Worm (Caenorhabditis elegans) whole organism, L2 larva: ENCODE data around the gene faxc-1.

Experiments
- C34F6.9 ChIP-seq: fragments of 150-350 bp; optimal IDR thresholded peaks from 2 replicates; lab custom pipeline; 2014; ENCODE audit warnings: missing biosample characterization, missing genetic modification characterization
- F13H6.1 ChIP-seq: sonication (generic microtip); optimal IDR thresholded peaks from 2 replicates; lab custom pipeline; 2016; ENCODE audit warnings: missing genetic modification characterization, missing compliant biosample characterization
- R02D3.7 ChIP-seq: fragments of 150-350 bp; optimal IDR thresholded peaks from 2 replicates; lab custom pipeline; 2014; ENCODE audit warnings: missing biosample characterization, missing genetic modification characterization
- Y55F3AM.14 ChIP-seq: fragments of 200-800 bp; sonication (Bioruptor generic); optimal IDR thresholded peaks from 2 replicates; lab custom pipeline; 2018; ENCODE audit warnings: mild to moderate bottlenecking, missing genetic modification characterization, missing compliant biosample characterization
- ZK546.5 ChIP-seq: sonication (generic microtip); optimal IDR thresholded peaks from 2 replicates; lab custom pipeline; 2017; ENCODE audit warnings: missing biosample characterization, missing genetic modification characterization
- alr-1 ChIP-seq: fragments of 150-350 bp; optimal IDR thresholded peaks from 2 replicates; lab custom pipeline; 2014; ENCODE audit warnings: missing biosample characterization, missing genetic modification characterization
- aly-2 ChIP-seq: fragments of 150-350 bp; optimal IDR thresholded peaks from 2 replicates; lab custom pipeline; 2014; ENCODE audit warnings: missing biosample characterization, missing genetic modification characterization
- blmp-1 ChIP-seq: sonication (generic microtip); optimal IDR thresholded peaks from 2 replicates; lab custom pipeline; 2017; ENCODE audit warnings: missing genetic modification characterization, mild to moderate bottlenecking, missing compliant biosample characterization, antibody characterized with exemption, moderate library complexity; ENCODE audit not compliant: insufficient read depth
- ceh-16 ChIP-seq: fragments of 150-350 bp; optimal IDR thresholded peaks from 2 replicates; lab custom pipeline; 2014; ENCODE audit warnings: missing biosample characterization, missing genetic modification characterization
- ceh-82 ChIP-seq: fragments of 150-350 bp; optimal IDR thresholded peaks from 2 replicates; lab custom pipeline; 2014; ENCODE audit warnings: missing biosample characterization, missing genetic modification characterization
- crh-2 ChIP-seq: sonication (generic microtip); optimal IDR thresholded peaks from 2 replicates; lab custom pipeline; 2017; ENCODE audit warnings: missing biosample characterization, missing genetic modification characterization
- dmd-4 ChIP-seq: sonication (generic microtip); optimal IDR thresholded peaks from 2 replicates; lab custom pipeline; 2017; ENCODE audit warnings: missing biosample characterization, missing genetic modification characterization
- egl-27 ChIP-seq: sonication (generic microtip); optimal IDR thresholded peaks from 3 replicates; lab custom pipeline; 2017; ENCODE audit warnings: missing biosample characterization, missing genetic modification reagents, missing genetic modification characterization
- elt-1 ChIP-seq: fragments of 150-350 bp; optimal IDR thresholded peaks from 2 replicates; lab custom pipeline; 2014; ENCODE audit warnings: missing biosample characterization, missing genetic modification characterization
- elt-3 ChIP-seq: sonication (generic microtip); optimal IDR thresholded peaks from 2 replicates; lab custom pipeline; 2017; ENCODE audit warnings: missing biosample characterization, missing genetic modification characterization
- fos-1 ChIP-seq: fragments of 150-350 bp; optimal IDR thresholded peaks from 2 replicates; lab custom pipeline; 2014; ENCODE audit warnings: missing biosample characterization, missing genetic modification characterization
- gmeb-1 ChIP-seq: fragments of 150-350 bp; optimal IDR thresholded peaks from 2 replicates; lab custom pipeline; 2014; ENCODE audit warnings: missing biosample characterization, missing genetic modification characterization
- lin-11 ChIP-seq: fragments of 150-350 bp; sonication (generic microtip); optimal IDR thresholded peaks from 2 replicates; lab custom pipeline; 2014; ENCODE audit warnings: missing biosample characterization, missing genetic modification characterization, inconsistent platforms, mixed read lengths
- lin-13 ChIP-seq: fragments of 150-350 bp; optimal IDR thresholded peaks from 2 replicates; lab custom pipeline; 2014; ENCODE audit warnings: missing biosample characterization, missing genetic modification reagents, missing genetic modification characterization
- lin-39 ChIP-seq: fragments of 150-350 bp; optimal IDR thresholded peaks from 2 replicates; lab custom pipeline; 2014; ENCODE audit warnings: missing biosample characterization, missing genetic modification reagents, missing genetic modification characterization
- lsy-2 ChIP-seq, 2 experiments: fragments of 150-350 bp in 1 of 2; sonication (generic microtip) in 1 of 2; optimal IDR thresholded peaks; 2 replicates each; lab custom pipeline; 2014 to 2017; ENCODE audit warnings: missing biosample characterization in 2 of 2, missing genetic modification characterization in 2 of 2
- mab-5 ChIP-seq: fragments of 150-350 bp; optimal IDR thresholded peaks from 2 replicates; lab custom pipeline; 2014; ENCODE audit warnings: missing biosample characterization, missing genetic modification characterization
- mbf-1 ChIP-seq: sonication (generic microtip); optimal IDR thresholded peaks from 2 replicates; lab custom pipeline; 2017; ENCODE audit warnings: missing biosample characterization, missing genetic modification characterization
- mdl-1 ChIP-seq, 2 experiments: fragments of 150-350 bp in 1 of 2; sonication (generic microtip) in 1 of 2; optimal IDR thresholded peaks; 2 replicates each; lab custom pipeline; 2017; ENCODE audit warnings: missing biosample characterization in 2 of 2, missing genetic modification characterization in 2 of 2
- nhr-10 ChIP-seq: sonication (generic microtip); optimal IDR thresholded peaks from 2 replicates; lab custom pipeline; 2017; ENCODE audit warnings: missing biosample characterization, missing genetic modification characterization
- nhr-11 ChIP-seq: fragments of 150-350 bp; optimal IDR thresholded peaks from 2 replicates; lab custom pipeline; 2014; ENCODE audit warnings: missing biosample characterization, missing genetic modification characterization
- nhr-12 ChIP-seq: fragments of 150-350 bp; optimal IDR thresholded peaks from 2 replicates; lab custom pipeline; 2014; ENCODE audit warnings: missing biosample characterization, missing genetic modification characterization
- nhr-129 ChIP-seq: fragments of 150-350 bp; optimal IDR thresholded peaks from 2 replicates; lab custom pipeline; 2014; ENCODE audit warnings: missing biosample characterization, missing genetic modification characterization
- nhr-21 ChIP-seq: fragments of 150-350 bp; optimal IDR thresholded peaks from 2 replicates; lab custom pipeline; 2014; ENCODE audit warnings: missing biosample characterization, missing genetic modification characterization
- nhr-23 ChIP-seq: fragments of 150-350 bp; optimal IDR thresholded peaks from 2 replicates; lab custom pipeline; 2014; ENCODE audit warnings: missing biosample characterization, missing genetic modification reagents, missing genetic modification characterization
- nhr-237 ChIP-seq: fragments of 150-350 bp; optimal IDR thresholded peaks from 2 replicates; lab custom pipeline; 2014; ENCODE audit warnings: missing biosample characterization, missing genetic modification characterization
- nhr-25 ChIP-seq: fragments of 150-350 bp; sonication (generic microtip); optimal IDR thresholded peaks from 3 replicates; lab custom pipeline; 2014; ENCODE audit warnings: missing biosample characterization, missing genetic modification characterization
- nhr-6 ChIP-seq: fragments of 150-350 bp; optimal IDR thresholded peaks from 2 replicates; lab custom pipeline; 2014; ENCODE audit warnings: missing biosample characterization, missing genetic modification characterization
- nhr-77 ChIP-seq: fragments of 150-350 bp; optimal IDR thresholded peaks from 2 replicates; lab custom pipeline; 2014; ENCODE audit warnings: missing biosample characterization, missing genetic modification characterization
- peb-1 ChIP-seq: fragments of 150-350 bp; optimal IDR thresholded peaks from 2 replicates; lab custom pipeline; 2014; ENCODE audit warnings: missing biosample characterization, missing genetic modification characterization
- sem-4 ChIP-seq: fragments of 150-350 bp; optimal IDR thresholded peaks from 2 replicates; lab custom pipeline; 2014; ENCODE audit warnings: missing biosample characterization, missing genetic modification reagents, missing genetic modification characterization
- skn-1 ChIP-seq: sonication (generic microtip); optimal IDR thresholded peaks from 2 replicates; lab custom pipeline; 2017; ENCODE audit warnings: missing biosample characterization, missing genetic modification characterization
- sma-3 ChIP-seq: sonication (generic microtip); optimal IDR thresholded peaks from 2 replicates; lab custom pipeline; 2016; ENCODE audit warnings: missing genetic modification reagents, missing genetic modification characterization, missing compliant biosample characterization
- sma-9 ChIP-seq, 2 experiments: fragments of 150-350 bp in 1 of 2; sonication (generic microtip) in 1 of 2; optimal IDR thresholded peaks; 2 replicates each; lab custom pipeline; 2014 to 2016; ENCODE audit warnings: missing genetic modification characterization in 2 of 2, mild to moderate bottlenecking in 1 of 2, missing biosample characterization in 1 of 2, missing compliant biosample characterization in 1 of 2, missing genetic modification reagents in 1 of 2, moderate library complexity in 1 of 2
- snpc-4 ChIP-seq: fragments of 150-350 bp; optimal IDR thresholded peaks from 2 replicates; lab custom pipeline; 2014; ENCODE audit warnings: missing biosample characterization, missing genetic modification characterization
- unc-39 ChIP-seq: fragments of 150-350 bp; optimal IDR thresholded peaks from 2 replicates; lab custom pipeline; 2014; ENCODE audit warnings: missing biosample characterization, missing genetic modification characterization
- unc-55 ChIP-seq: fragments of 150-350 bp; sonication (generic microtip); optimal IDR thresholded peaks from 3 replicates; lab custom pipeline; 2014; ENCODE audit warnings: missing biosample characterization, missing genetic modification reagents, missing genetic modification characterization
- unc-62 ChIP-seq: fragments of 150-350 bp; optimal IDR thresholded peaks from 2 replicates; lab custom pipeline; 2014; ENCODE audit warnings: missing biosample characterization, missing genetic modification reagents, missing genetic modification characterization
- ztf-1 ChIP-seq: fragments of 200-800 bp; sonication (Bioruptor generic); conservative IDR thresholded peaks from 2 replicates; pipeline ENCODE4 v1.3.6; 2022; ENCODE audit warnings: missing genetic modification characterization, missing compliant biosample characterization
- ztf-4 ChIP-seq: fragments of 150-350 bp; optimal IDR thresholded peaks from 2 replicates; lab custom pipeline; 2014; ENCODE audit warnings: missing biosample characterization, missing genetic modification characterization

Gene faxc-1

DNA sequence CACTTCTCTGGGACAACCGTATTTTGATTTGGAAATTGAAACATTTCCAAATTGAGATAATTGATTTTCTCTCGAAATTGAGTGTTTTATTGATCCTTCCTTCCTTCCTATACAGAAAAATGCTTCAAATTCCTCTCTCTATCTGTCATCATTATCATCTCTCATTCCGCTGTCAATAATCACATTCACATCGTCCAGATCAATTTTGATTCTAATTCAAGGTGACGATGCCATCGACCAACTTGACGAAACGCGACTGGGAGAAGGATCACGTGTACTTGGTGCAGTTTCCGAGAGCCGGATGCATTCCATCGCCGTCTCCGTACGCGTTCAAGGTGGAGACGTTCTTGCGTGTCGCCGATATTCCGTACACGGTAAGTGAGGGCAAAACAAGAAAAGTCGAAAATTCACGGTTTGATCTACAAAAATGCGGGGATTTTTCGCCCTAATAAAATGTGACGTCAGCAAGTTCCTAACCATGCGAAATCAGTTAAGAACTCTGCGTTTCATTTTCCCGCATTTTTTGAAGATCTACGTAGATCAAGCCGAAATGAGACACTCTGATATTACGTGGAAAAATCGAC lies at the start of gene faxc-1:
Gene faxc-1, plus strand, starts transcription at position 222 of the 584 bp plus-strand sequence.
- peak; percentile 25 for TF ChIP-seq nhr-25
- TF ChIP-seq ceh-82 (tag; lab: Kevin White, UChicago), result no peak
- no peak for TF ChIP-seq mdl-1 (tag; optimal IDR thresholded peaks at IDR 0.05; lab: Kevin White, UChicago)
- no peak for TF ChIP-seq alr-1 (tag; lab: Kevin White, UChicago)
- TF ChIP-seq nhr-23 (tag; lab: Kevin White, UChicago), result no peak
- TF ChIP-seq skn-1, result no peak
- no peak for TF ChIP-seq aly-2 (tag; lab: Kevin White, UChicago)
- no peak for TF ChIP-seq lin-13 (GFP tag; lab: Kevin White, UChicago)
- TF ChIP-seq mab-5 (tag; lab: Kevin White, UChicago), result no peak
- peak; percentile 5 for TF ChIP-seq gmeb-1 (tag; lab: Kevin White, UChicago)
- TF ChIP-seq snpc-4 (tag; lab: Kevin White, UChicago), result no peak
- TF ChIP-seq nhr-21, result no peak
- no peak for TF ChIP-seq fos-1 (tag; lab: Kevin White, UChicago)
- TF ChIP-seq lin-11 (tag; lab: Kevin White, UChicago), result no peak
- peak; percentile 47 for TF ChIP-seq sma-9 (GFP tag; optimal IDR thresholded peaks at IDR 0.05; lab: Kevin White, UChicago)
- no peak for TF ChIP-seq sma-9 (tag; optimal IDR thresholded peaks at IDR 0.05; lab: Kevin White, UChicago)
- TF ChIP-seq unc-39, result no peak
- TF ChIP-seq dmd-4, result no peak
- TF ChIP-seq ZK546.5 (tag; lab: Kevin White, UChicago), result no peak
- no peak for TF ChIP-seq unc-55
- TF ChIP-seq crh-2 (tag; lab: Kevin White, UChicago), result no peak
- TF ChIP-seq nhr-12 (tag; lab: Kevin White, UChicago), result no peak
- TF ChIP-seq elt-3 (tag; lab: Kevin White, UChicago), result no peak
- no peak for TF ChIP-seq nhr-10 (tag; lab: Kevin White, UChicago)

DNA sequence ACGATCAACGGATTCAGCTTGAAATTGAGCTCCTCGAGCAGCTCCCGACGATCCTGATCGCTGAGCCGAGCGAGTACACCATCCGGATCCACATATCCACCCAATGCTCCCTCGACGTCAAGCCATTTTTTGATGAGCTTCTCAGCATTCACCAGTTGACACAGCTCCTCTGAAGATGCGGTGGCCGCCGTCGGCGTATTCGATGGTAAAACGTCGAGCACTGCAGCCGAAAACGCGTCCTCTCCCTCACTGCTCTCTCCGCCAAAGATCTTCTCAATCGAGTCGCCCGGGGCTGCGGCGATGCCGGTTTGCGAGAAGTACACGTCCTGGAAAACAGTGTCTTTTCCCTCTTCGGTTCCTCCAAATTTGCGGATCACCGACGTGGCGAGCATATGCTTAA lies 49.4 kb upstream of the faxc-1 start:
- TF ChIP-seq blmp-1 (tag; lab: Kevin White, UChicago) (no peak), C34F6.9 (tag; lab: Kevin White, UChicago) (no peak), peb-1 (tag; lab: Kevin White, UChicago) (no peak), nhr-11 (tag; lab: Kevin White, UChicago) (no peak)
- TF ChIP-seq, all 48 proteins: peak for 0

DNA sequence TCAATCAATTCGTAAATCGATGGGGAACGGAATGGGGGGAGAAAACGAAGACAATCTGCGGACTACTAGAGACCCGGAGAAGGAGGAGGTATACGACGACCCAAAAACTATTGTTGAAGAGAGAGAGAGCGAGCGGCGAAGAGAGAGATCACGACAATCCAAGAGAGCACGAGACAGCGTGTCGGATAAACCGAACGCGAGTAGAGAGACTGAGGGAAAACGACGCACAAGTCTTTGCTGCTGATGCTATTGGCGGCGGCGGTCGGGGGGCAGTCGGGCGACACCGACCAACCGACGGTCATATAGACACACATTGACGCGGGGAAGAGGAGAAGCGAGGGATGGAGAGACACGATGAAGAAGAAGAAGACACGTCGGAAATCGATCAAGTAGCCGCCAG lies 41.5 kb upstream of the faxc-1 start:
- TF ChIP-seq C34F6.9 (tag; lab: Kevin White, UChicago), result peak; percentile 86
- TF ChIP-seq unc-55, result peak; percentile 72
- peak; percentile 53 to 57 for TF ChIP-seq mdl-1 (tag; optimal IDR thresholded peaks at IDR 0.05; lab: Kevin White, UChicago)
- peak; percentile 47 for TF ChIP-seq sem-4 (tag; lab: Kevin White, UChicago)
- peak; percentile 91 for TF ChIP-seq F13H6.1
- TF ChIP-seq lsy-2 (tag; optimal IDR thresholded peaks at IDR 0.05; lab: Kevin White, UChicago), result peak; percentile 40 to 73
- no peak for TF ChIP-seq mbf-1 (tag; lab: Kevin White, UChicago)
- peak; percentile 62 for TF ChIP-seq nhr-25
- peak; percentile 77 for TF ChIP-seq sma-3
- peak; percentile 93 for TF ChIP-seq nhr-129
- TF ChIP-seq nhr-10 (tag; lab: Kevin White, UChicago), result no peak
- TF ChIP-seq nhr-6 (tag; lab: Kevin White, UChicago), result no peak
- TF ChIP-seq aly-2 (tag; lab: Kevin White, UChicago), result no peak
- no peak for TF ChIP-seq nhr-237 (tag; lab: Kevin White, UChicago)
- TF ChIP-seq nhr-12 (tag; lab: Kevin White, UChicago), result no peak
- TF ChIP-seq R02D3.7 (tag; lab: Kevin White, UChicago), result no peak
- TF ChIP-seq ZK546.5 (tag; lab: Kevin White, UChicago), result no peak
- no peak for TF ChIP-seq lin-39 (tag; lab: Kevin White, UChicago)
- peak; percentile 54 for TF ChIP-seq gmeb-1 (tag; lab: Kevin White, UChicago)
- TF ChIP-seq egl-27 (tag; lab: Kevin White, UChicago), result peak; percentile 37
- TF ChIP-seq mab-5 (tag; lab: Kevin White, UChicago), result peak; percentile 68
- TF ChIP-seq lin-13 (GFP tag; lab: Kevin White, UChicago), result peak; percentile 79
- TF ChIP-seq ceh-82 (tag; lab: Kevin White, UChicago), result peak; percentile 31
- TF ChIP-seq peb-1 (tag; lab: Kevin White, UChicago), result no peak
- no peak for TF ChIP-seq ceh-16 (tag; lab: Kevin White, UChicago)
- TF ChIP-seq Y55F3AM.14 (GFP tag; lab: Kevin White, UChicago), result peak; percentile 34
- no peak for TF ChIP-seq alr-1 (tag; lab: Kevin White, UChicago)
- no peak for TF ChIP-seq ztf-1
- no peak for TF ChIP-seq unc-39
- no peak for TF ChIP-seq nhr-11 (tag; lab: Kevin White, UChicago)
- peak; percentile 79 for TF ChIP-seq fos-1 (tag; lab: Kevin White, UChicago)
- TF ChIP-seq snpc-4 (tag; lab: Kevin White, UChicago), result peak; percentile 92
- TF ChIP-seq crh-2 (tag; lab: Kevin White, UChicago), result peak; percentile 83
- peak; percentile 57 for TF ChIP-seq nhr-21
- peak; percentile 62 for TF ChIP-seq blmp-1 (tag; lab: Kevin White, UChicago)
- no peak for TF ChIP-seq nhr-77 (tag; lab: Kevin White, UChicago)
- TF ChIP-seq lin-11 (tag; lab: Kevin White, UChicago), result peak; percentile 66
- TF ChIP-seq ztf-4 (tag; lab: Kevin White, UChicago), result peak; percentile 5
- no peak for TF ChIP-seq unc-62 (GFP tag; lab: Kevin White, UChicago)
- no peak for TF ChIP-seq skn-1
- TF ChIP-seq elt-1, result no peak
